Fruit fly (Drosophila melanogaster) Kc167 (cell line): Measurements from ENCODE around the gene Usp5.

Experiments used
- Myc ChIP-seq: fragments of >200 bp; optimal IDR thresholded peaks from 2 replicates; lab custom pipeline; 2017; ENCODE audit warnings: missing external identifiers
- Sin3A ChIP-seq: fragments of >200 bp; optimal IDR thresholded peaks from 2 replicates; lab custom pipeline; 2018; ENCODE audit warnings: missing external identifiers

DNA sequence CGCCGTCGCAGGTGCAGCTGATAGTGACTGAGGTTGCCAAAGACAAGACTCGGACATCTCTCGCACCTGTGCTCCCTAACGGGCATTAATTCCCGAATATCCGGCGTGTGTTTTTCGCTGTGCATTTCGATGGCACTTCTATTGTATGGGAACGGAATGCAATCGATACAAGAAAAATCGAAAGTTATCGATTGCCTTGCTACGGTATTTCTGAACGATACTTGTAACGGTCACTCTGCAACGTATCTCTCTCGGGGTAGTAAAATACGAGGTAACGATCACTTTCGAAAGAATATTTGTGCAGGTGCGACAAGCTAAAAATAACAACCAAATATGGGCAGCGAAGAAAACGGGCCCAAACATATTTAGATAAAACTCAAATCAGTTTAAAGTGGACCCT is 16.8 kb upstream of the Usp5 start, which contains the start of gene CG32280:
- no peak for TF ChIP-seq Sin3A (lab: Kevin White, UChicago)
- TF ChIP-seq Myc (lab: Kevin White, UChicago): no peak
